Worm (Caenorhabditis elegans) whole organism, L3 larva: ENCODE measurements around the gene cdf-1.

Experiments used
- ZK546.5 ChIP-seq: sonication (generic microtip); optimal IDR thresholded peaks from 2 replicates; lab custom pipeline; 2017; ENCODE audit warnings: missing biosample characterization, missing genetic modification characterization
- ama-1 ChIP-seq: fragments of 150-350 bp; optimal IDR thresholded peaks from 2 replicates; lab custom pipeline; 2018
- ceh-16 ChIP-seq: sonication (generic microtip); optimal IDR thresholded peaks from 2 replicates; lab custom pipeline; 2017; ENCODE audit warnings: missing biosample characterization, missing genetic modification characterization
- elt-3 ChIP-seq, 3 experiments: fragments of 150-350 bp in 1 of 3; sonication (generic microtip) in 2 of 3; optimal IDR thresholded peaks; 2 replicates in 2 of 3; 4 replicates in 1 of 3; lab custom pipeline; 2014 to 2017; ENCODE audit warnings: missing biosample characterization in 3 of 3, missing genetic modification characterization in 3 of 3
- fos-1 ChIP-seq: fragments of 150-350 bp; optimal IDR thresholded peaks from 2 replicates; lab custom pipeline; 2014; ENCODE audit warnings: missing biosample characterization, missing genetic modification characterization
- nhr-25 ChIP-seq: sonication (generic microtip); optimal IDR thresholded peaks from 2 replicates; lab custom pipeline; 2017; ENCODE audit warnings: missing biosample characterization, missing genetic modification characterization
- nhr-28 ChIP-seq: fragments of 150-350 bp; optimal IDR thresholded peaks from 2 replicates; lab custom pipeline; 2014; ENCODE audit warnings: missing biosample characterization, missing genetic modification characterization
- nhr-76 ChIP-seq: fragments of 150-350 bp; sonication (generic microtip); optimal IDR thresholded peaks from 5 replicates; lab custom pipeline; 2014; ENCODE audit warnings: missing biosample characterization, missing genetic modification characterization
- pha-4 ChIP-seq: fragments of 150-350 bp; optimal IDR thresholded peaks from 2 replicates; lab custom pipeline; 2014; ENCODE audit warnings: missing biosample characterization, missing genetic modification reagents, missing genetic modification characterization
- skn-1 ChIP-seq: fragments of 150-350 bp; optimal IDR thresholded peaks from 2 replicates; lab custom pipeline; 2014; ENCODE audit warnings: missing biosample characterization, missing genetic modification characterization
- snpc-4 ChIP-seq: fragments of 150-350 bp; optimal IDR thresholded peaks from 2 replicates; lab custom pipeline; 2014; ENCODE audit warnings: missing biosample characterization, missing genetic modification characterization
- unc-62 ChIP-seq: fragments of 150-350 bp; sonication (generic microtip); optimal IDR thresholded peaks from 4 replicates; lab custom pipeline; 2014; ENCODE audit warnings: missing biosample characterization, missing genetic modification reagents, missing genetic modification characterization
- ztf-4 ChIP-seq: fragments of 150-350 bp; optimal IDR thresholded peaks from 2 replicates; lab custom pipeline; 2014; ENCODE audit warnings: missing biosample characterization, missing genetic modification characterization

DNA sequence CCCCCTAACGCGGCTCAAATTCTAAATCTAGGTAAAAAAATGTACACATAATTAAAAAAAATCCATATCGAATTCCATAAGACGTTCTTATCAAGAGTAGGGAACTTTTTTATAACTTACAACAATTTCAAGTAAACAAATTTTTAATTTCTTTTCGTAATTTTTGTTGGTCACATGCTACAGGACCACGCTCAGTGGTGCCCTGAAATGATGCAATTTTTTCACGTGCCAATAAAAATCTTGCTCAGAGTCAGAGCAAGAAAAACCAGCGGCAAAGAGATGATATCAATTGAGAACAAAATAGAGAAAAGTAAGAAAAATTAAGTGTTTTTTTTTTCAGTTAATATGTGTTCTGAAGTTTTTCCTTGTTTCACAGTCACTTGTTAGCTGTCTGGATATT is 27.0 kb upstream of the cdf-1 start:
- no peak for TF ChIP-seq snpc-4
- TF ChIP-seq fos-1 (tag; lab: Kevin White, UChicago) = no peak
- no peak for TF ChIP-seq nhr-25 (tag; lab: Kevin White, UChicago)
- no peak for TF ChIP-seq skn-1 (tag; lab: Kevin White, UChicago)
- TF ChIP-seq ama-1 (lab: Kevin White, UChicago) = no peak
- TF ChIP-seq ztf-4 (tag; lab: Kevin White, UChicago) = no peak
- no peak for TF ChIP-seq ceh-16 (tag; lab: Kevin White, UChicago)
- TF ChIP-seq ZK546.5 (tag; lab: Kevin White, UChicago) = no peak
- no peak for TF ChIP-seq pha-4
- TF ChIP-seq unc-62 (GFP tag; lab: Kevin White, UChicago) = no peak
- TF ChIP-seq nhr-76 (tag; lab: Kevin White, UChicago) = no peak
- TF ChIP-seq elt-3 (tag; optimal IDR thresholded peaks at IDR 0.05; lab: Kevin White, UChicago) = no peak
- no peak for TF ChIP-seq nhr-28 (tag; lab: Kevin White, UChicago)
